Fruit fly (Drosophila melanogaster): Measurements from ENCODE around the gene CG3592.

DNA sequence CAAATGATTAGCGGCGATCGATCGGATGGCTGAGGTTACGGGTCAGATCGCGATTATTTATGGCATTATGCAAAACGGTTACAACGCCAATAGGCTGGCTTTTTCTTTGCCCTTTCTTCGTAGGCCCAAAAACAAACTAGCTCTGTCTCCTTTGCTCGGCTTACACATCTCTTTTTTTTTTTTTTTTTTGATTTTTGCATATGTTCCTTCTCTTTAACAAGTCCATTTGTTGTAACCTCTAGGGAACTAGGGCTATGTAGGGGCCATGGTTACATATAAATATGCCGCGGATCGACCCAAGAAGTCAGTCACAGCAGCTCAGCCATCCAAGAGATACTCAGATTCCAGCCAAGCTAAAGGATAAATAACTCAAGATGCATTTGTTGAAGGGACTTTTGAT is 6.2 kb downstream of the CG3592 start, which contains the start of gene CG14421:
- no peak for TF ChIP-seq Kr (GFP tag; optimal IDR thresholded peaks at IDR 0.05)
- TF ChIP-seq vvl (GFP tag; IDR thresholded peaks at IDR 0.05) = no peak
